Worm (Caenorhabditis elegans) whole organism, L1 larva: ENCODE results near the gene F41E7.6.

Experiments
- ama-1 ChIP-seq: fragments of 150-350 bp; optimal IDR thresholded peaks from 2 replicates; lab custom pipeline; 2014
- efl-3 ChIP-seq: fragments of 200-800 bp; sonication (Bioruptor generic); optimal IDR thresholded peaks from 2 replicates; lab custom pipeline; 2018; ENCODE audit warnings: mild to moderate bottlenecking, missing genetic modification characterization, missing compliant biosample characterization
- lir-3 ChIP-seq: sonication (generic microtip); optimal IDR thresholded peaks from 2 replicates; lab custom pipeline; 2016; ENCODE audit warnings: mild to moderate bottlenecking, missing genetic modification characterization, moderate library complexity, missing compliant biosample characterization; ENCODE audit not compliant: poor library complexity
- lsy-2 ChIP-seq, 2 experiments: fragments of 150-350 bp; optimal IDR thresholded peaks; 2 replicates each; lab custom pipeline; 2014; ENCODE audit warnings: missing biosample characterization in 2 of 2, missing genetic modification characterization in 2 of 2
- nhr-28 ChIP-seq: fragments of 150-350 bp; optimal IDR thresholded peaks from 2 replicates; lab custom pipeline; 2014; ENCODE audit warnings: missing biosample characterization, missing genetic modification characterization
- nhr-90 ChIP-seq: sonication (generic microtip); optimal IDR thresholded peaks from 2 replicates; lab custom pipeline; 2016; ENCODE audit warnings: mild to moderate bottlenecking, missing genetic modification characterization, missing compliant biosample characterization; ENCODE audit not compliant: poor library complexity
- sup-37 ChIP-seq: fragments of 200-800 bp; sonication (Bioruptor generic); optimal IDR thresholded peaks from 2 replicates; lab custom pipeline; 2018; ENCODE audit warnings: mild to moderate bottlenecking, missing genetic modification characterization, missing compliant biosample characterization

DNA sequence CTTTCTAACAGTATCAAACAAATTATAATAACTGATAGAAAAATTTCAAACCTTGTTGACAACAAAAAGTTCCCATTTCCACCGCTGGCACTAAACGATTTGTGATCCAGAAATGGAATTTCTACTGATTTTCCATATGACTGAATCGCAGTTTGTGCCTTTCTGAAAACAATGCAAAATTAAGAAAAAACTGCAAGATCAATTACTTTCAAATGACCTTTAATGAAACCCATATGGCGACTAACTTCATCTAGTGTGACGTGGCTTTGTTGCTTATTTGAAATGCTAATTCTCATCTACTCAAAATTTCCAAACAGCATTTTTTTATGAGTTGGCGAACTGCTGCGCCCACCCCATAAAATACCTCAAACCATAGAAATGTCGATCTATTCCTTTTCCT lies 2.8 kb downstream of the F41E7.6 start, which contains the start of gene F41E7.7:
- TF ChIP-seq lsy-2 (tag; optimal IDR thresholded peaks at IDR 0.05; lab: Kevin White, UChicago): no peak
- no peak for TF ChIP-seq sup-37 (GFP tag; lab: Kevin White, UChicago)
- TF ChIP-seq nhr-28: no peak
- no peak for TF ChIP-seq ama-1 (lab: Kevin White, UChicago)
- no peak for TF ChIP-seq efl-3
- TF ChIP-seq lir-3 (tag; lab: Kevin White, UChicago): no peak
- TF ChIP-seq nhr-90 (tag; lab: Kevin White, UChicago): no peak
